Fruit fly (Drosophila melanogaster) whole organism, embryonic: ENCODE data around the gene CG43702.

ENCODE experiments used
- CG10267 ChIP-seq: fragments of 200-800 bp; sonication (Bioruptor generic); optimal IDR thresholded peaks from 2 replicates; lab custom pipeline; 2018; ENCODE audit warnings: missing biosample characterization, mild to moderate bottlenecking, missing genetic modification characterization, moderate library complexity
- CG10543 ChIP-seq: fragments of 200-800 bp; sonication (Bioruptor generic); optimal IDR thresholded peaks from 3 replicates; lab custom pipeline; 2017; ENCODE audit warnings: missing biosample characterization, mild to moderate bottlenecking, missing genetic modification characterization, moderate library complexity
- CG11093 ChIP-seq: fragments of 200-800 bp; sonication (Bioruptor generic); IDR thresholded peaks from 3 replicates; pipeline ENCODE4 v1.3.6; 2022; ENCODE audit warnings: missing biosample characterization, missing genetic modification characterization
- CG11247 ChIP-seq: fragments of 200-800 bp; sonication (Bioruptor generic); IDR thresholded peaks from 2 replicates; pipeline ENCODE4 v1.3.6; 2022; ENCODE audit warnings: missing biosample characterization, missing genetic modification characterization
- CG11504 ChIP-seq: fragments of 200-800 bp; sonication (Bioruptor generic); optimal IDR thresholded peaks from 3 replicates; lab custom pipeline; 2019; ENCODE audit warnings: missing biosample characterization, mild to moderate bottlenecking, missing genetic modification characterization, moderate library complexity
- CG12104 ChIP-seq: fragments of 200-800 bp; sonication (Bioruptor generic); optimal IDR thresholded peaks from 3 replicates; lab custom pipeline; 2016; ENCODE audit warnings: missing biosample characterization, missing genetic modification characterization
- CG12299 ChIP-seq: fragments of 200-800 bp; sonication (Bioruptor generic); optimal IDR thresholded peaks from 2 replicates; lab custom pipeline; 2018; ENCODE audit warnings: missing biosample characterization, mild to moderate bottlenecking, missing genetic modification characterization
- CG1233 ChIP-seq: fragments of 200-800 bp; sonication (Bioruptor generic); optimal IDR thresholded peaks from 4 replicates; lab custom pipeline; 2018; ENCODE audit warnings: missing biosample characterization, mild to moderate bottlenecking, missing genetic modification characterization
- CG13287 ChIP-seq: fragments of 200-800 bp; sonication (Bioruptor generic); IDR thresholded peaks from 2 replicates; pipeline ENCODE4 v1.3.6; 2022; ENCODE audit warnings: missing biosample characterization, missing genetic modification characterization; ENCODE audit not compliant: partially characterized antibody
- CG14860 ChIP-seq: fragments of 200-800 bp; sonication (Bioruptor generic); IDR thresholded peaks from 3 replicates; pipeline ENCODE4 v1.3.6; 2022; ENCODE audit warnings: missing biosample characterization, missing genetic modification characterization; ENCODE audit not compliant: partially characterized antibody
- CG14965 ChIP-seq: fragments of 200-800 bp; sonication (Bioruptor generic); optimal IDR thresholded peaks from 2 replicates; lab custom pipeline; 2016; ENCODE audit warnings: missing biosample characterization, missing genetic modification characterization, borderline replicate concordance
- CG15514 ChIP-seq: fragments of 200-800 bp; sonication (Bioruptor generic); optimal IDR thresholded peaks from 3 replicates; lab custom pipeline; 2017; ENCODE audit warnings: missing biosample characterization, missing genetic modification characterization, mild to moderate bottlenecking, moderate library complexity, missing genetic modification reagents
- CG17328 ChIP-seq: fragments of 200-800 bp; sonication (Bioruptor generic); IDR thresholded peaks from 2 replicates; pipeline ENCODE4 v1.3.6; 2022; ENCODE audit warnings: missing biosample characterization, missing genetic modification characterization
- CG2678 ChIP-seq: fragments of 200-800 bp; sonication (Bioruptor generic); optimal IDR thresholded peaks from 3 replicates; lab custom pipeline; 2019; ENCODE audit warnings: missing biosample characterization, mild to moderate bottlenecking, missing genetic modification characterization, moderate library complexity
- CG2875 ChIP-seq: fragments of 200-800 bp; sonication (Bioruptor generic); optimal IDR thresholded peaks from 2 replicates; lab custom pipeline; 2017; ENCODE audit warnings: missing biosample characterization, mild to moderate bottlenecking, missing genetic modification characterization, missing genetic modification reagents
- CG31441 ChIP-seq: fragments of 200-800 bp; sonication (Bioruptor generic); IDR thresholded peaks from 2 replicates; pipeline ENCODE4 v1.3.6; 2022; ENCODE audit warnings: missing biosample characterization, missing genetic modification characterization
- CG3407 ChIP-seq: fragments of 200-800 bp; sonication (Bioruptor generic); optimal IDR thresholded peaks from 2 replicates; lab custom pipeline; 2018; ENCODE audit warnings: missing biosample characterization, mild to moderate bottlenecking, missing genetic modification characterization
- CG4424 ChIP-seq: fragments of 200-800 bp; sonication (Bioruptor generic); optimal IDR thresholded peaks from 3 replicates; lab custom pipeline; 2016; ENCODE audit warnings: missing biosample characterization, missing genetic modification characterization
- CG6654 ChIP-seq: fragments of 200-800 bp; sonication (Bioruptor generic); optimal IDR thresholded peaks from 2 replicates; lab custom pipeline; 2017; ENCODE audit warnings: missing biosample characterization, mild to moderate bottlenecking, missing genetic modification characterization
- CG6689 ChIP-seq: fragments of 200-800 bp; sonication (Bioruptor generic); IDR thresholded peaks from 2 replicates; pipeline ENCODE4 v1.3.6; 2022; ENCODE audit warnings: missing biosample characterization, missing genetic modification characterization
- CG8281 ChIP-seq: fragments of 200-800 bp; sonication (Bioruptor generic); optimal IDR thresholded peaks from 2 replicates; lab custom pipeline; 2018; ENCODE audit warnings: missing biosample characterization, mild to moderate bottlenecking, missing genetic modification characterization, moderate library complexity
- CTCF ChIP-seq: fragments of 200-800 bp; sonication (Bioruptor generic); optimal IDR thresholded peaks from 2 replicates; lab custom pipeline; 2017; ENCODE audit warnings: missing biosample characterization, mild to moderate bottlenecking, missing genetic modification characterization, moderate library complexity
- Camta ChIP-seq: fragments of 200-800 bp; sonication (Bioruptor generic); optimal IDR thresholded peaks from 2 replicates; lab custom pipeline; 2016; ENCODE audit warnings: missing biosample characterization, missing genetic modification characterization
- D ChIP-seq, 2 experiments: fragments of 200-800 bp in 1 of 2; fragments of >200 bp in 1 of 2; sonication (Bioruptor generic) in 1 of 2; optimal IDR thresholded peaks; 2 replicates in 1 of 2; 3 replicates in 1 of 2; lab custom pipeline; 2017; ENCODE audit warnings: mild to moderate bottlenecking in 1 of 2, missing biosample characterization in 1 of 2, missing genetic modification characterization in 1 of 2, missing genetic modification reagents in 1 of 2
- Doc3 ChIP-seq: fragments of 200-800 bp; sonication (Bioruptor generic); IDR thresholded peaks from 3 replicates; pipeline ENCODE4 v1.3.6; 2022; ENCODE audit warnings: missing biosample characterization, missing genetic modification characterization; ENCODE audit not compliant: partially characterized antibody
- HLH4C ChIP-seq: fragments of 200-800 bp; sonication (Bioruptor generic); IDR thresholded peaks from 3 replicates; pipeline ENCODE4 v1.3.6; 2022; ENCODE audit warnings: missing biosample characterization, missing genetic modification characterization; ENCODE audit not compliant: partially characterized antibody
- HmgZ ChIP-seq: fragments of 200-800 bp; sonication (Bioruptor generic); optimal IDR thresholded peaks from 2 replicates; lab custom pipeline; 2018; ENCODE audit warnings: missing biosample characterization, mild to moderate bottlenecking, missing genetic modification characterization
- Lhr ChIP-seq: fragments of 200-800 bp; sonication (Bioruptor generic); optimal IDR thresholded peaks from 3 replicates; lab custom pipeline; 2017; ENCODE audit warnings: mild to moderate bottlenecking, missing biosample characterization, missing genetic modification reagents, missing genetic modification characterization
- Myb ChIP-seq: fragments of 200-800 bp; sonication (Bioruptor generic); optimal IDR thresholded peaks from 2 replicates; lab custom pipeline; 2016; ENCODE audit warnings: missing biosample characterization, missing genetic modification characterization
- Opbp ChIP-seq: fragments of 200-800 bp; sonication (Bioruptor generic); IDR thresholded peaks from 3 replicates; pipeline ENCODE4 v1.3.6; 2022; ENCODE audit warnings: missing biosample characterization, missing genetic modification characterization; ENCODE audit not compliant: partially characterized antibody
- ara ChIP-seq: fragments of 200-800 bp; sonication (Bioruptor generic); IDR thresholded peaks from 2 replicates; pipeline ENCODE4 v1.3.6; 2022; ENCODE audit warnings: missing biosample characterization, missing genetic modification characterization
- ase ChIP-seq: fragments of 200-800 bp; sonication (Bioruptor generic); IDR thresholded peaks from 3 replicates; pipeline ENCODE4 v1.3.6; 2022; ENCODE audit warnings: missing biosample characterization, missing genetic modification characterization
- cg ChIP-seq: fragments of 200-800 bp; sonication (Bioruptor generic); optimal IDR thresholded peaks from 3 replicates; lab custom pipeline; 2019; ENCODE audit warnings: missing biosample characterization, mild to moderate bottlenecking, missing genetic modification characterization, moderate library complexity
- dan ChIP-seq: fragments of 200-800 bp; sonication (Bioruptor generic); IDR thresholded peaks from 2 replicates; pipeline ENCODE4 v1.3.6; 2022; ENCODE audit warnings: missing biosample characterization, missing genetic modification characterization
- exex ChIP-seq: fragments of 200-800 bp; sonication (Bioruptor generic); optimal IDR thresholded peaks from 4 replicates; lab custom pipeline; 2018; ENCODE audit warnings: missing biosample characterization, mild to moderate bottlenecking, missing genetic modification characterization, moderate library complexity
- grau ChIP-seq: fragments of 200-800 bp; optimal IDR thresholded peaks from 3 replicates; lab custom pipeline; 2019; ENCODE audit warnings: missing biosample characterization, mild to moderate bottlenecking, missing genetic modification characterization, moderate library complexity
- gro ChIP-seq: fragments of 200-800 bp; sonication (Bioruptor generic); optimal IDR thresholded peaks from 2 replicates; lab custom pipeline; 2016; ENCODE audit warnings: missing biosample characterization, missing genetic modification characterization
- inv ChIP-seq: fragments of 200-800 bp; sonication (Bioruptor generic); IDR thresholded peaks from 2 replicates; pipeline ENCODE4 v1.3.6; 2022; ENCODE audit warnings: missing biosample characterization, missing genetic modification characterization; ENCODE audit not compliant: partially characterized antibody
- lab ChIP-seq: fragments of 200-800 bp; sonication (Bioruptor generic); optimal IDR thresholded peaks from 3 replicates; lab custom pipeline; 2017; ENCODE audit warnings: missing biosample characterization, missing genetic modification characterization, mild to moderate bottlenecking, moderate library complexity, missing genetic modification reagents
- nmo ChIP-seq: fragments of 200-800 bp; sonication (Bioruptor generic); optimal IDR thresholded peaks from 2 replicates; lab custom pipeline; 2018; ENCODE audit warnings: missing biosample characterization, mild to moderate bottlenecking, missing genetic modification characterization, moderate library complexity
- p53 ChIP-seq: fragments of 200-800 bp; sonication (Bioruptor generic); optimal IDR thresholded peaks from 2 replicates; lab custom pipeline; 2016; ENCODE audit warnings: missing biosample characterization, missing genetic modification characterization
- row ChIP-seq: fragments of 200-800 bp; sonication (Bioruptor generic); IDR thresholded peaks from 3 replicates; pipeline ENCODE4 v1.3.6; 2022; ENCODE audit warnings: missing biosample characterization, missing genetic modification characterization
- slou ChIP-seq: fragments of 200-800 bp; sonication (Bioruptor generic); optimal IDR thresholded peaks from 3 replicates; lab custom pipeline; 2016; ENCODE audit warnings: missing biosample characterization, missing genetic modification characterization
- sna ChIP-seq: fragments of 200-800 bp; sonication (Bioruptor generic); IDR thresholded peaks from 2 replicates; pipeline ENCODE4 v1.3.6; 2022; ENCODE audit warnings: missing biosample characterization, missing genetic modification characterization; ENCODE audit not compliant: partially characterized antibody
- stwl ChIP-seq: fragments of 200-800 bp; sonication (Bioruptor generic); optimal IDR thresholded peaks from 3 replicates; lab custom pipeline; 2018; ENCODE audit warnings: missing biosample characterization, mild to moderate bottlenecking, missing genetic modification characterization, moderate library complexity
- tll ChIP-seq, 2 experiments: fragments of 200-800 bp in 1 of 2; fragments of >200 bp in 1 of 2; sonication (Bioruptor generic) in 1 of 2; optimal IDR thresholded peaks; 2 replicates each; lab custom pipeline; 2017 to 2019; ENCODE audit warnings: missing biosample characterization in 2 of 2, missing genetic modification characterization in 2 of 2, mild to moderate bottlenecking in 1 of 2, moderate library complexity in 1 of 2
- trh ChIP-seq: fragments of 200-800 bp; sonication (Bioruptor generic); optimal IDR thresholded peaks from 2 replicates; lab custom pipeline; 2016; ENCODE audit warnings: missing biosample characterization, missing genetic modification characterization
- usp ChIP-seq: fragments of >200 bp; optimal IDR thresholded peaks from 2 replicates; lab custom pipeline; 2017; ENCODE audit warnings: missing biosample characterization, missing genetic modification characterization
- z ChIP-seq: fragments of 200-800 bp; sonication (Bioruptor generic); IDR thresholded peaks from 3 replicates; pipeline ENCODE4 v1.3.6; 2022; ENCODE audit warnings: missing biosample characterization, missing genetic modification characterization

Gene CG43702

DNA sequence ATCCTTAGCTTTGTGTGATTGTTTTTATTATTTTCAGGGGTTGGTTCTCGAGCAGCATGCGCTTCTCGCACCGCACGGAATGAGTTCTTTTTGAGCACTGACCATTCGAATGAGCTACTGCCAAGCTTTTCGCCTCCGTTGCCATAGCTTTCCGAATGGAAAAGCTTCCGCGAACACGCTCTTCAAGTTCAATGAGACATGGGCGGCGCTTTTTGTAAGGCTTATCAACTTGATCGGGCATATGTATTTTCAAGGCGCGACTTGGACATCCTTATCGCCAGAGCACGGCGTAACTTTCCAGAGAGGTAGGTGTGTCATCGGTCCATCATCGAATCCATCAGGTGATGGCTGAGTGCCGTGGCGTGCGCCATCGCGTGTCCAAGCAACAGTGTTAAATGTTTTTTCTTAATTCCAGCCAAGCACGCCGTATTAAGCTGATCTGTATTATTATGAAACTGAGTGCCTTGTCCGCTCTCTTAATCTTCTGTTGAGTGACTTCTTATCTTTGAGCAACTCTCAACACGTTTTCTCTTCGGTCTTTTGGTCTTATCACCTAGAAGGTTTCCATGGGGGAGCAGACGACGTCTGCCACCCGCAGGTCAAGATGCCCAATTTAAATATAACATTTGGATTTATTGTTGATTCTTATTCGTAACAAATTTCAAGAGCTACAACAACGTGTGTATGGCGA lies 18.5 kb upstream of the CG43702 start, which contains the start of gene AcCoAS (continued):
- TF ChIP-seq CG2678 (tag; lab: Kevin White, UChicago): peak; percentile 54
- TF ChIP-seq CG14860 (GFP tag; lab: Robert Waterston, UW): no peak
- no peak for TF ChIP-seq trh (GFP tag; lab: Kevin White, UChicago)
- no peak for TF ChIP-seq slou (GFP tag; lab: Kevin White, UChicago)
- TF ChIP-seq CG2875 (GFP tag; lab: Kevin White, UChicago): no peak
- TF ChIP-seq cg: no peak
- no peak for TF ChIP-seq CG12104 (GFP tag; lab: Kevin White, UChicago)
- TF ChIP-seq usp (GFP tag; lab: Kevin White, UChicago): no peak
- no peak for TF ChIP-seq row (GFP tag; lab: Robert Waterston, UW)
- no peak for TF ChIP-seq CG3407 (GFP tag; lab: Kevin White, UChicago)
- no peak for TF ChIP-seq CG11247 (GFP tag; lab: Robert Waterston, UW)
- TF ChIP-seq p53 (GFP tag; lab: Kevin White, UChicago): no peak
- TF ChIP-seq dan: no peak
- no peak for TF ChIP-seq Lhr
- peak; percentile 3 for TF ChIP-seq Myb
- peak; percentile 44 for TF ChIP-seq grau
- no peak for TF ChIP-seq ara (GFP tag; lab: Robert Waterston, UW)
- TF ChIP-seq CG17328: no peak
- TF ChIP-seq CG14965 (GFP tag; lab: Kevin White, UChicago): no peak
- no peak for TF ChIP-seq CG6689 (GFP tag; lab: Robert Waterston, UW)
- TF ChIP-seq CG1233: peak; percentile 31
- no peak for TF ChIP-seq ase (GFP tag; lab: Robert Waterston, UW)
- TF ChIP-seq CG11093 (GFP tag; lab: Robert Waterston, UW): no peak
- peak; percentile 3 for TF ChIP-seq CG11504
- TF ChIP-seq lab: peak; percentile 78
- no peak for TF ChIP-seq inv (GFP tag; lab: Robert Waterston, UW)
- no peak for TF ChIP-seq CG31441 (GFP tag; lab: Robert Waterston, UW)
- TF ChIP-seq tll (GFP tag; optimal IDR thresholded peaks at IDR 0.05; lab: Kevin White, UChicago): no peak
- no peak for TF ChIP-seq Opbp
- no peak for TF ChIP-seq D (optimal IDR thresholded peaks at IDR 0.05; lab: Kevin White, UChicago)
- no peak for TF ChIP-seq D (GFP tag; optimal IDR thresholded peaks at IDR 0.05; lab: Kevin White, UChicago)
- no peak for TF ChIP-seq CG4424 (GFP tag; lab: Kevin White, UChicago)
- TF ChIP-seq HmgZ (tag; lab: Kevin White, UChicago): peak; percentile 44
- TF ChIP-seq CG8281 (tag; lab: Kevin White, UChicago): no peak

DNA sequence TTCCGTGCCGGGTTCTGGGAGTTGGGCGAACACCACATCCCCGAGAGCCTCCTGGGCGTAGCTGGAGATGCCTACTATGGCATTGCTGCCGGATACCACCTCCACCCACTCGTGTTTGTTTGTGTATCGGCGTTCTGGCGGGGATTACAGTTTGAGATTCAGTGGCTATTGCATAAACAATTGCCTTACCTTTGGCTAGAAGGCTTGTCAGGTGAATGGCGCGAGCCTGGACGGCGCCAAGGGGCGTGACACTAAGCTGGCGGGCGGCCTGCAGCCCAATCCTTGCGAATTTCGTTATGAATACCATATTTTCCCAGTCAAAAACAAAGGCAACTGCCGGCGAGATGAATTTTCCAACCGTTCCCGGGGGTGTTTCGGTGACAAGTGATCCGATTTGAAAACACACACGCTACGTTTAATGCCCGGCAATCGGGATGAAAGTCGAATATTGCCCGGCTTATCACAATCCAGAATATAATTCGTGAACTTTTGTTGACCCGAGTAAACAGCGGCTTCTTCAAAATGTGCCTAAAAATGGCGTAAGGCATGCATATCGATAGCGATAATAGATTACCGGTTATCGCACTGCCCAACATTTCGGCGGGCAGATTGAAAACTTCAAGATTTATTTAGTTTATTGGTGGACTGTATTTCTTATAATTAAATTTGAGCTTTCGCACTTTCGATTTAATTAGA lies 17.3 kb upstream of the CG43702 start, which contains the start of gene ppl:
Gene ppl (minus strand): TSS at position 511 of the 696 bp plus-strand sequence.
- no peak for TF ChIP-seq nmo (GFP tag; lab: Kevin White, UChicago)
- TF ChIP-seq CG10267 (tag; lab: Kevin White, UChicago): peak; percentile 5
- TF ChIP-seq Doc3 (GFP tag; lab: Robert Waterston, UW): peak; percentile 48; the same call in 2 of the 3 replicates
- TF ChIP-seq CG12299: no peak
- TF ChIP-seq gro: no peak
- peak; percentile 4 for TF ChIP-seq CTCF
- TF ChIP-seq z: 0 out of 3 replicates have a peak, but pooled peaks have one; percentile 20
- peak; percentile 54 for TF ChIP-seq CG15514 (GFP tag; lab: Kevin White, UChicago)
- TF ChIP-seq exex (tag; lab: Kevin White, UChicago): peak; percentile 27
- peak; percentile 66 for TF ChIP-seq sna (GFP tag; lab: Robert Waterston, UW)
- peak; percentile 73 for TF ChIP-seq CG13287 (GFP tag; lab: Robert Waterston, UW)
- peak; percentile 70 for TF ChIP-seq HLH4C (GFP tag; lab: Robert Waterston, UW)
- peak; percentile 63 for TF ChIP-seq stwl (tag; lab: Kevin White, UChicago)
- TF ChIP-seq CG10543 (GFP tag; lab: Kevin White, UChicago): peak; percentile 65
- peak; percentile 97 for TF ChIP-seq CG6654 (GFP tag; lab: Kevin White, UChicago)
- TF ChIP-seq Camta: no peak
